Worm (Caenorhabditis elegans) whole organism, L4 larva: ENCODE measurements around the gene nop-1.
A peak's percentile ranks its signal among the peaks of the same experiment; 100 is the strongest.

Experiments
- D1046.2 ChIP-seq: fragments of 200-800 bp; sonication (Bioruptor generic); IDR thresholded peaks from 2 replicates; pipeline ENCODE4 v1.3.6; 2022; ENCODE audit warnings: missing genetic modification characterization, missing compliant biosample characterization
- F37D6.2 ChIP-seq: sonication (generic microtip); optimal IDR thresholded peaks from 2 replicates; lab custom pipeline; 2016; ENCODE audit warnings: mild to moderate bottlenecking, missing genetic modification characterization, missing compliant biosample characterization
- F49E8.2 ChIP-seq: sonication (generic microtip); optimal IDR thresholded peaks from 2 replicates; lab custom pipeline; 2016; ENCODE audit warnings: missing compliant biosample characterization, mild to moderate bottlenecking, missing genetic modification characterization, borderline replicate concordance
- R02D3.7 ChIP-seq: fragments of 150-350 bp; sonication (generic microtip); optimal IDR thresholded peaks from 3 replicates; lab custom pipeline; 2014; ENCODE audit warnings: missing biosample characterization, missing genetic modification characterization
- Y48G9A.11 ChIP-seq: fragments of 200-800 bp; sonication (Bioruptor generic); IDR thresholded peaks from 2 replicates; pipeline ENCODE4 v1.3.6; 2022; ENCODE audit warnings: missing genetic modification reagents, missing genetic modification characterization, missing compliant biosample characterization
- Y75B8A.6 ChIP-seq: fragments of 200-800 bp; sonication (Bioruptor generic); IDR thresholded peaks from 2 replicates; pipeline ENCODE4 v1.3.6; 2022; ENCODE audit warnings: missing genetic modification reagents, missing genetic modification characterization, missing compliant biosample characterization
- aha-1 ChIP-seq: fragments of 150-350 bp; peaks from one replicate; lab custom pipeline; 2014; ENCODE audit warnings: missing biosample characterization, missing genetic modification characterization
- arid-1 ChIP-seq: fragments of 200-800 bp; sonication (Bioruptor generic); conservative IDR thresholded peaks from 2 replicates; pipeline ENCODE4 v1.3.6; 2022; ENCODE audit warnings: missing genetic modification reagents, missing genetic modification characterization, missing compliant biosample characterization
- ceh-20 ChIP-seq: fragments of 200-800 bp; sonication (Bioruptor generic); IDR thresholded peaks from 2 replicates; pipeline ENCODE4 v1.3.6; 2022; ENCODE audit warnings: missing genetic modification reagents, missing genetic modification characterization, missing compliant biosample characterization
- ceh-32 ChIP-seq: sonication (generic microtip); optimal IDR thresholded peaks from 2 replicates; lab custom pipeline; 2016; ENCODE audit warnings: mild to moderate bottlenecking, missing genetic modification characterization, missing compliant biosample characterization; ENCODE audit not compliant: poor library complexity
- ceh-44 ChIP-seq: fragments of 200-800 bp; sonication (Bioruptor generic); IDR thresholded peaks from 2 replicates; pipeline ENCODE4 v1.3.6; 2022; ENCODE audit warnings: missing genetic modification reagents, missing genetic modification characterization, missing compliant biosample characterization
- cey-2 ChIP-seq: sonication (generic microtip); optimal IDR thresholded peaks from 3 replicates; lab custom pipeline; 2017; ENCODE audit warnings: missing genetic modification characterization, mild to moderate bottlenecking, missing compliant biosample characterization, antibody characterized with exemption, borderline replicate concordance; ENCODE audit not compliant: insufficient read depth
- daf-12 ChIP-seq: fragments of 150-350 bp; optimal IDR thresholded peaks from 2 replicates; lab custom pipeline; 2014; ENCODE audit warnings: missing biosample characterization, missing genetic modification reagents, missing genetic modification characterization
- daf-16 ChIP-seq, 3 experiments: sonication (generic microtip); optimal IDR thresholded peaks; 2 replicates each; lab custom pipeline; 2016 to 2017; ENCODE audit warnings: missing genetic modification characterization in 3 of 3, missing genetic modification reagents in 3 of 3, mild to moderate bottlenecking in 2 of 3, missing compliant biosample characterization in 2 of 3, missing biosample characterization in 1 of 3, moderate library complexity in 1 of 3
- daf-19 ChIP-seq: fragments of 200-800 bp; sonication (Bioruptor generic); conservative IDR thresholded peaks from 2 replicates; pipeline ENCODE4 v1.3.6; 2022; ENCODE audit warnings: missing genetic modification characterization, missing compliant biosample characterization
- dmd-9 ChIP-seq: fragments of 200-800 bp; sonication (Bioruptor generic); IDR thresholded peaks from 2 replicates; pipeline ENCODE4 v1.3.6; 2022; ENCODE audit warnings: missing genetic modification reagents, missing genetic modification characterization, missing compliant biosample characterization
- dve-1 ChIP-seq: sonication (generic microtip); optimal IDR thresholded peaks from 2 replicates; lab custom pipeline; 2017; ENCODE audit warnings: antibody characterized with exemption, mild to moderate bottlenecking, missing genetic modification characterization, missing compliant biosample characterization; ENCODE audit not compliant: insufficient read depth
- egl-43 ChIP-seq: fragments of 200-800 bp; sonication (Bioruptor generic); IDR thresholded peaks from 2 replicates; pipeline ENCODE4 v1.3.6; 2022; ENCODE audit warnings: missing genetic modification reagents, missing genetic modification characterization, missing compliant biosample characterization
- fkh-10 ChIP-seq: fragments of 150-350 bp; optimal IDR thresholded peaks from 2 replicates; lab custom pipeline; 2014; ENCODE audit warnings: missing biosample characterization, missing genetic modification reagents, missing genetic modification characterization
- fos-1 ChIP-seq: fragments of 150-350 bp; optimal IDR thresholded peaks from 2 replicates; lab custom pipeline; 2014; ENCODE audit warnings: missing biosample characterization, missing genetic modification characterization
- gei-8 ChIP-seq: fragments of 200-800 bp; sonication (Bioruptor generic); optimal IDR thresholded peaks from 2 replicates; lab custom pipeline; 2018; ENCODE audit warnings: mild to moderate bottlenecking, missing genetic modification characterization, missing compliant biosample characterization
- hlh-30 ChIP-seq: sonication (generic microtip); optimal IDR thresholded peaks from 2 replicates; lab custom pipeline; 2017; ENCODE audit warnings: antibody characterized with exemption, mild to moderate bottlenecking, missing genetic modification characterization, missing compliant biosample characterization; ENCODE audit not compliant: insufficient read depth
- hmg-1.1 ChIP-seq: fragments of 200-800 bp; sonication (Bioruptor generic); IDR thresholded peaks from 2 replicates; pipeline ENCODE4 v1.3.6; 2022; ENCODE audit warnings: missing genetic modification reagents, missing genetic modification characterization, missing compliant biosample characterization
- lin-1 ChIP-seq: fragments of 200-800 bp; sonication (Bioruptor generic); IDR thresholded peaks from 2 replicates; pipeline ENCODE4 v1.3.6; 2022; ENCODE audit warnings: missing genetic modification reagents, missing genetic modification characterization, missing compliant biosample characterization
- lin-38 ChIP-seq: fragments of 200-800 bp; sonication (Bioruptor generic); IDR thresholded peaks from 2 replicates; pipeline ENCODE4 v1.3.6; 2022; ENCODE audit warnings: missing genetic modification reagents, missing genetic modification characterization, missing compliant biosample characterization
- lsy-2 ChIP-seq, 2 experiments: fragments of 150-350 bp in 1 of 2; sonication (generic microtip) in 1 of 2; optimal IDR thresholded peaks; 2 replicates each; lab custom pipeline; 2014 to 2017; ENCODE audit warnings: missing biosample characterization in 2 of 2, missing genetic modification characterization in 2 of 2
- madf-5 ChIP-seq, 2 experiments: fragments of 200-800 bp; sonication (Bioruptor generic); IDR thresholded peaks; 2 replicates each; pipeline ENCODE4 v1.3.6; 2022; ENCODE audit warnings: missing compliant biosample characterization in 2 of 2, missing genetic modification characterization in 2 of 2
- madf-9 ChIP-seq: fragments of 200-800 bp; sonication (Bioruptor generic); conservative IDR thresholded peaks from 2 replicates; pipeline ENCODE4 v1.3.6; 2022; ENCODE audit warnings: missing genetic modification reagents, missing genetic modification characterization, missing compliant biosample characterization
- mdl-1 ChIP-seq, 2 experiments: fragments of 150-350 bp in 1 of 2; sonication (generic microtip) in 1 of 2; optimal IDR thresholded peaks; 2 replicates each; lab custom pipeline; 2014 to 2017; ENCODE audit warnings: missing biosample characterization in 2 of 2, missing genetic modification characterization in 2 of 2
- mes-2 ChIP-seq: sonication (generic microtip); optimal IDR thresholded peaks from 2 replicates; lab custom pipeline; 2016; ENCODE audit warnings: missing genotype, mild to moderate bottlenecking, missing genetic modification characterization, missing compliant biosample characterization; ENCODE audit not compliant: poor library complexity, severe bottlenecking
- mxl-3 ChIP-seq: fragments of 200-800 bp; sonication (Bioruptor generic); optimal IDR thresholded peaks from 2 replicates; lab custom pipeline; 2018; ENCODE audit warnings: mild to moderate bottlenecking, missing genetic modification characterization, missing compliant biosample characterization
- nhr-11 ChIP-seq: fragments of 150-350 bp; optimal IDR thresholded peaks from 2 replicates; lab custom pipeline; 2014; ENCODE audit warnings: missing biosample characterization, missing genetic modification characterization
- nhr-25 ChIP-seq: sonication (generic microtip); optimal IDR thresholded peaks from 2 replicates; lab custom pipeline; 2017; ENCODE audit warnings: missing genetic modification characterization, mild to moderate bottlenecking, missing compliant biosample characterization, antibody characterized with exemption, moderate library complexity, borderline replicate concordance; ENCODE audit not compliant: insufficient read depth
- nhr-28 ChIP-seq: fragments of 150-350 bp; optimal IDR thresholded peaks from 2 replicates; lab custom pipeline; 2014; ENCODE audit warnings: missing biosample characterization, missing genetic modification characterization
- php-3 ChIP-seq: fragments of 200-800 bp; sonication (Bioruptor generic); IDR thresholded peaks from 2 replicates; pipeline ENCODE4 v1.3.6; 2022; ENCODE audit warnings: missing genetic modification reagents, missing genetic modification characterization, missing compliant biosample characterization
- pqm-1 ChIP-seq: sonication (generic microtip); optimal IDR thresholded peaks from 2 replicates; lab custom pipeline; 2017; ENCODE audit warnings: missing biosample characterization, missing genetic modification characterization
- rbr-2 ChIP-seq: sonication (generic microtip); optimal IDR thresholded peaks from 2 replicates; lab custom pipeline; 2016; ENCODE audit warnings: missing genotype, missing genetic modification characterization, missing compliant biosample characterization
- saeg-2 ChIP-seq: fragments of 200-800 bp; sonication (Bioruptor generic); IDR thresholded peaks from 2 replicates; pipeline ENCODE4 v1.3.6; 2022; ENCODE audit warnings: missing genetic modification reagents, missing genetic modification characterization, missing compliant biosample characterization
- snpc-1.2 ChIP-seq: fragments of 200-800 bp; sonication (Bioruptor generic); IDR thresholded peaks from 2 replicates; pipeline ENCODE4 v1.3.6; 2022; ENCODE audit warnings: missing genetic modification reagents, missing genetic modification characterization, missing compliant biosample characterization
- tra-1 ChIP-seq: fragments of 200-800 bp; sonication (Bioruptor generic); IDR thresholded peaks from 2 replicates; pipeline ENCODE4 v1.3.6; 2022; ENCODE audit warnings: missing genetic modification reagents, missing genetic modification characterization, missing compliant biosample characterization
- unc-130 ChIP-seq: sonication (generic microtip); optimal IDR thresholded peaks from 2 replicates; lab custom pipeline; 2016; ENCODE audit warnings: missing genetic modification reagents, missing genetic modification characterization, missing compliant biosample characterization
- unc-39 ChIP-seq: sonication (generic microtip); optimal IDR thresholded peaks from 2 replicates; lab custom pipeline; 2017; ENCODE audit warnings: missing biosample characterization, missing genetic modification characterization
- zag-1 ChIP-seq: fragments of 150-350 bp; optimal IDR thresholded peaks from 2 replicates; lab custom pipeline; 2014; ENCODE audit warnings: missing biosample characterization, missing genetic modification characterization
- zip-11 ChIP-seq: fragments of 200-800 bp; sonication (Bioruptor generic); IDR thresholded peaks from 2 replicates; pipeline ENCODE4 v1.3.6; 2022; ENCODE audit warnings: missing genetic modification characterization, missing compliant biosample characterization
- ztf-7 ChIP-seq: fragments of 150-350 bp; optimal IDR thresholded peaks from 2 replicates; lab custom pipeline; 2014; ENCODE audit warnings: missing biosample characterization, missing genetic modification characterization

The nop-1 gene

ce11 chrIII:5982753-5983390 lies 24.4 kb downstream of the nop-1 start:
- no peak for TF ChIP-seq arid-1 (GFP tag; lab: Robert Waterston, UW)
- peak; percentile 29 for TF ChIP-seq hlh-30
- peak; percentile 66 for TF ChIP-seq aha-1 (tag; lab: Kevin White, UChicago)
- TF ChIP-seq nhr-25 (tag; lab: Kevin White, UChicago), result peak; percentile 22
- no peak for TF ChIP-seq gei-8
- TF ChIP-seq nhr-28, result peak; percentile 14

ce11 chrIII:5985340-5985739 lies 26.8 kb downstream of the nop-1 start, which contains the start of gene T04C9.3:
Gene T04C9.3, plus strand, starts transcription at chrIII:5985640.
- TF ChIP-seq madf-9 (GFP tag; lab: Robert Waterston, UW) (no peak), Y75B8A.6 (no peak), ceh-44 (GFP tag; lab: Robert Waterston, UW) (no peak), rbr-2 (tag; lab: Kevin White, UChicago) (no peak), cey-2 (tag; lab: Kevin White, UChicago) (no peak), ztf-7 (tag; lab: Kevin White, UChicago) (no peak), mdl-1 (tag; optimal IDR thresholded peaks at IDR 0.05; lab: Kevin White, UChicago) (no peak), mxl-3 (GFP tag; lab: Kevin White, UChicago) (no peak), F37D6.2 (tag; lab: Kevin White, UChicago) (no peak), php-3 (GFP tag; lab: Robert Waterston, UW) (no peak), fkh-10 (GFP tag; lab: Kevin White, UChicago) (no peak), ceh-20 (GFP tag; lab: Robert Waterston, UW) (no peak), D1046.2 (GFP tag; lab: Robert Waterston, UW) (no peak), dve-1 (tag; lab: Kevin White, UChicago) (no peak)

DNA sequence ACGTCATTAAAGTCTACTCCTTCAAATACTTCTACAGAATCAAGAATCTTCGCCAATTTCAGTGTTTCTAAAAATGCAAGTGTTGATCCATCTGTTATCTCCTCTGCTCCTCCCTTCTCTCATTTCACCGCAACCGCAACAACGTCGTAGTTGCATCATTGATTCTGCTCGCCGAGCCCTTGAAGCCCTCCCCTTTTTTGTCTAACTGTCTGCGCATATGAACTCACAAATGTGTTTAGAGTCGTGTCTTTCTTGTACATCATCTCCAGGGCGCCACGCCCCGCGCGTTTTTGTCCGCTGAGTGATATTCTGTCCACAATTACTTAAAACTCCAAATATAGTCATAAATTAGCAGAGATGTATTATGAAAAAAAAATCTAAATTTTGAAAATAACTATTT lies 29.5 kb downstream of the nop-1 start:
- no peak for TF ChIP-seq snpc-1.2 (GFP tag; lab: Robert Waterston, UW)
- TF ChIP-seq rbr-2 (tag; lab: Kevin White, UChicago), result no peak
- TF ChIP-seq fos-1 (tag; lab: Kevin White, UChicago), result no peak
- no peak for TF ChIP-seq tra-1 (GFP tag; lab: Robert Waterston, UW)
- TF ChIP-seq unc-130 (GFP tag; lab: Kevin White, UChicago), result no peak
- peak; percentile 10 for TF ChIP-seq mes-2
- no peak for TF ChIP-seq daf-16 (GFP tag; optimal IDR thresholded peaks at IDR 0.05; lab: Kevin White, UChicago)
- TF ChIP-seq daf-16 (tag; optimal IDR thresholded peaks at IDR 0.05; lab: Kevin White, UChicago), result no peak
- peak in 1 of 2 experiments; percentile 4 for TF ChIP-seq lsy-2 (tag; optimal IDR thresholded peaks at IDR 0.05; lab: Kevin White, UChicago)
- TF ChIP-seq hmg-1.1 (GFP tag; lab: Robert Waterston, UW), result peak; percentile 40; the same call in 1 of the 2 replicates
- peak; percentile 96 for TF ChIP-seq aha-1 (tag; lab: Kevin White, UChicago)
- TF ChIP-seq F49E8.2 (tag; lab: Kevin White, UChicago), result no peak
- TF ChIP-seq unc-39 (tag; lab: Kevin White, UChicago), result no peak

DNA sequence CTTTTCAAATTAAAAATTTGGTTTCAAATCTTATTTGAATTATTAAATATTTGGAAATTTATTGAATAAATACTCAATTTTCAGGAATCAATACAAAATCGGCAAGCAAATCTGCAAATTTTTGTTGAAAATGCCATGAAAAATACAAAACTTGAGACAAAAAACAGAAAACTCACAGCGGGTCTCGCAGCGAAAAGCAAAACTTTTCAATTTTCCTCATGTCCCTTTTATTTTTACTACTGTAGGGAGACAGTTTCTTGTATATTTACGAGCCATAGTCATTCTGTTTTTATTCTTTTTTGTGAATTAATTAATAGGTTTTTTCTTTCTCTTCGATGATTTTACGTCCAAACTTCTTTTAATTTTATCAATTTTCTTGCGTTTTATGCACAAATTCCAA lies 29.9 kb downstream of the nop-1 start:
- TF ChIP-seq nhr-11 (tag; lab: Kevin White, UChicago) (no peak), zag-1 (no peak), lin-38 (GFP tag; lab: Robert Waterston, UW) (peak; percentile 21; the same call in 1 of the 2 replicates), php-3 (GFP tag; lab: Robert Waterston, UW) (no peak), pqm-1 (no peak), dmd-9 (GFP tag; lab: Robert Waterston, UW) (no peak), egl-43 (GFP tag; lab: Robert Waterston, UW) (no peak), Y48G9A.11 (peak; percentile 54; the same call in 1 of the 2 replicates), madf-5 (GFP tag; IDR thresholded peaks at IDR 0.05; lab: Robert Waterston, UW) (no peak), zip-11 (no peak), lin-1 (GFP tag; lab: Robert Waterston, UW) (no peak), R02D3.7 (tag; lab: Kevin White, UChicago) (peak; percentile 12), daf-12 (no peak), saeg-2 (GFP tag; lab: Robert Waterston, UW) (no peak), ceh-32 (no peak), mdl-1 (tag; optimal IDR thresholded peaks at IDR 0.05; lab: Kevin White, UChicago) (no peak), daf-19 (no peak)
